Fruit fly (Drosophila melanogaster): Measurements from ENCODE around the gene CG42857.

- TF ChIP-seq CTCF (optimal IDR thresholded peaks at IDR 0.05) (no peak), CG8478 (optimal IDR thresholded peaks at IDR 0.05) (no peak)
Measured at dm6 chr3R:9793018-9793417, 28.0 kb downstream of the CG42857 start, which contains the start of gene CG8516.
